Worm (Caenorhabditis elegans) whole organism, L4 larva: ENCODE data around the gene F10C2.4.
A peak's percentile ranks its signal among the peaks of the same experiment; 100 is the strongest.

ENCODE experiments used
- T26A8.4 ChIP-seq: fragments of 200-800 bp; sonication (Bioruptor generic); IDR thresholded peaks from 2 replicates; pipeline ENCODE4 v1.3.6; 2022; ENCODE audit warnings: missing genetic modification characterization, missing compliant biosample characterization
- ceh-20 ChIP-seq: fragments of 200-800 bp; sonication (Bioruptor generic); IDR thresholded peaks from 2 replicates; pipeline ENCODE4 v1.3.6; 2022; ENCODE audit warnings: missing genetic modification reagents, missing genetic modification characterization, missing compliant biosample characterization
- nhr-25 ChIP-seq: sonication (generic microtip); optimal IDR thresholded peaks from 2 replicates; lab custom pipeline; 2017; ENCODE audit warnings: missing genetic modification characterization, mild to moderate bottlenecking, missing compliant biosample characterization, antibody characterized with exemption, moderate library complexity, borderline replicate concordance; ENCODE audit not compliant: insufficient read depth
- nhr-28 ChIP-seq: fragments of 150-350 bp; optimal IDR thresholded peaks from 2 replicates; lab custom pipeline; 2014; ENCODE audit warnings: missing biosample characterization, missing genetic modification characterization
- snpc-1.2 ChIP-seq: fragments of 200-800 bp; sonication (Bioruptor generic); IDR thresholded peaks from 2 replicates; pipeline ENCODE4 v1.3.6; 2022; ENCODE audit warnings: missing genetic modification reagents, missing genetic modification characterization, missing compliant biosample characterization
- tag-97 ChIP-seq: fragments of 200-800 bp; sonication (Bioruptor generic); IDR thresholded peaks from 2 replicates; pipeline ENCODE4 v1.3.6; 2022; ENCODE audit warnings: missing genetic modification characterization, missing compliant biosample characterization
- tra-1 ChIP-seq: fragments of 200-800 bp; sonication (Bioruptor generic); IDR thresholded peaks from 2 replicates; pipeline ENCODE4 v1.3.6; 2022; ENCODE audit warnings: missing genetic modification reagents, missing genetic modification characterization, missing compliant biosample characterization
- unc-39 ChIP-seq: sonication (generic microtip); optimal IDR thresholded peaks from 2 replicates; lab custom pipeline; 2017; ENCODE audit warnings: missing biosample characterization, missing genetic modification characterization
- zag-1 ChIP-seq: fragments of 150-350 bp; optimal IDR thresholded peaks from 2 replicates; lab custom pipeline; 2014; ENCODE audit warnings: missing biosample characterization, missing genetic modification characterization
- ztf-11 ChIP-seq: fragments of 150-350 bp; optimal IDR thresholded peaks from 2 replicates; lab custom pipeline; 2014; ENCODE audit warnings: missing biosample characterization, missing genetic modification characterization

DNA sequence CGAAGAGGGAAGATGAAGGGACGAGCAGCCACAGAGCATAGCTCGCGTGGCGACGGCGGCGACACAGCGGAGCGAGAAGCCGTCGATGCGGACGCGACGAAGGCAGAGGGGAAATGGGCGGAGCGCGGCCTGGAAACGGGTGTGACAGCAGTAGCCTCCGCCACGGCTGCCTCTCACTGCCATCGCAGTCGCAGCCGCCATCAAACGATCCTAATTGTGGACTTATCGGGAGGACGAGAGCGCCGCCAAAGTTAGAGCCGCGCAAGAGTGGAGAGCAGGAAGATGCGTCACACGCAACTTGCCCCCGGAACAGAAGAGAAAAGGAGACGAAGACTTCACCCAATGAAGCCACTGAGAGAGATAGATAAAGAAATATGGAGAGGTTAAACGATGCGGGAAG, 17.1 kb upstream of the F10C2.4 start:
- no peak for TF ChIP-seq zag-1 (tag; lab: Kevin White, UChicago)
- TF ChIP-seq nhr-25: no peak
- no peak for TF ChIP-seq unc-39
- no peak for TF ChIP-seq tag-97 (GFP tag; lab: Robert Waterston, UW)
- TF ChIP-seq snpc-1.2 (GFP tag; lab: Robert Waterston, UW): no peak; the same call in 1 of the 2 replicates
- no peak for TF ChIP-seq nhr-28 (tag; lab: Kevin White, UChicago)
- peak; percentile 29; the same call in 1 of the 2 replicates for TF ChIP-seq T26A8.4
- TF ChIP-seq ceh-20 (GFP tag; lab: Robert Waterston, UW): peak; percentile 28; the same call in 1 of the 2 replicates
- no peak for TF ChIP-seq tra-1 (GFP tag; lab: Robert Waterston, UW)
- no peak for TF ChIP-seq ztf-11 (tag; lab: Kevin White, UChicago)
